Worm (Caenorhabditis elegans) whole organism, L3 larva: Measurements from ENCODE around the gene C44C1.6.

Experiments
- ZK546.5 ChIP-seq: sonication (generic microtip); optimal IDR thresholded peaks from 2 replicates; lab custom pipeline; 2017; ENCODE audit warnings: missing biosample characterization, missing genetic modification characterization
- elt-3 ChIP-seq, 3 experiments: fragments of 150-350 bp in 1 of 3; sonication (generic microtip) in 2 of 3; optimal IDR thresholded peaks; 2 replicates in 2 of 3; 4 replicates in 1 of 3; lab custom pipeline; 2014 to 2017; ENCODE audit warnings: missing biosample characterization in 3 of 3, missing genetic modification characterization in 3 of 3
- mdl-1 ChIP-seq: fragments of 150-350 bp; optimal IDR thresholded peaks from 2 replicates; lab custom pipeline; 2014; ENCODE audit warnings: missing biosample characterization, missing genetic modification characterization
- nhr-28 ChIP-seq: fragments of 150-350 bp; optimal IDR thresholded peaks from 2 replicates; lab custom pipeline; 2014; ENCODE audit warnings: missing biosample characterization, missing genetic modification characterization
- nhr-76 ChIP-seq: fragments of 150-350 bp; sonication (generic microtip); optimal IDR thresholded peaks from 5 replicates; lab custom pipeline; 2014; ENCODE audit warnings: missing biosample characterization, missing genetic modification characterization
- unc-39 ChIP-seq: sonication (generic microtip); optimal IDR thresholded peaks from 4 replicates; lab custom pipeline; 2017; ENCODE audit warnings: missing biosample characterization, missing genetic modification characterization
- zag-1 ChIP-seq: fragments of 150-350 bp; optimal IDR thresholded peaks from 2 replicates; lab custom pipeline; 2014; ENCODE audit warnings: missing biosample characterization, missing genetic modification characterization
- ztf-11 ChIP-seq: fragments of 150-350 bp; optimal IDR thresholded peaks from 2 replicates; lab custom pipeline; 2014; ENCODE audit warnings: missing biosample characterization, missing genetic modification characterization
- ztf-4 ChIP-seq: fragments of 150-350 bp; optimal IDR thresholded peaks from 2 replicates; lab custom pipeline; 2014; ENCODE audit warnings: missing biosample characterization, missing genetic modification characterization

DNA sequence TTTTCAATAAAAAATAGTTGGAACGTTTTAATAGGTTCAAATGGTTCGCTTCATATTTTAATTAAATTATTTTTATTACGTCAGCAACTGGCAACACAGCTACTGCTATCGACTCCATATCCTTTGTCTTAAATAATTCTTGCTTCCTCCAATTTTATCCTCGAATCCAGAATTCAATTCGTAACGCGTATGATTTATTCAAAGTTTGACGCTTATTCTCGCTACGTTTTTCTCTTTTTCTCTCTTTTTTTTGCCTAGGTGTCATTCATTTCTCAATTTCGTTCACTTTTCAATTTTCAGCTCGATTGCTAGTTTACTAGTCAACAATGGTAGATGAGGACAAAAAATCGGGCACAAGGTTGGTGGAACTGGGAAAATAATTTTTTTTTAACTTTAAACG is 19.6 kb downstream of the C44C1.6 start, which contains the start of gene arr-1:
- no peak for TF ChIP-seq mdl-1 (tag; lab: Kevin White, UChicago)
- no peak for TF ChIP-seq ZK546.5 (tag; lab: Kevin White, UChicago)
- no peak for TF ChIP-seq unc-39
- no peak for TF ChIP-seq elt-3 (tag; optimal IDR thresholded peaks at IDR 0.05; lab: Kevin White, UChicago)
- no peak for TF ChIP-seq nhr-76 (tag; lab: Kevin White, UChicago)
- TF ChIP-seq ztf-11 (tag; lab: Kevin White, UChicago), result no peak
- no peak for TF ChIP-seq zag-1
- no peak for TF ChIP-seq nhr-28 (tag; lab: Kevin White, UChicago)
- TF ChIP-seq ztf-4, result no peak
